Fruit fly (Drosophila melanogaster) whole organism, embryonic: ENCODE data around the gene CG6659.
A peak's percentile ranks its signal among the peaks of the same experiment; 100 is the strongest.

Experiments
- Abd-B ChIP-seq: fragments of 200-800 bp; sonication (Bioruptor generic); optimal IDR thresholded peaks from 2 replicates; lab custom pipeline; 2018; ENCODE audit warnings: missing biosample characterization, mild to moderate bottlenecking, missing genetic modification characterization, moderate library complexity
- Adf1 ChIP-seq: fragments of 200-800 bp; sonication (Bioruptor generic); IDR thresholded peaks from 2 replicates; pipeline ENCODE4 v1.3.6; 2022; ENCODE audit warnings: missing biosample characterization, missing genetic modification characterization
- Atf3 ChIP-seq: fragments of 200-800 bp; sonication (Bioruptor generic); optimal IDR thresholded peaks from 3 replicates; lab custom pipeline; 2016; ENCODE audit warnings: missing biosample characterization, missing genetic modification characterization
- B-H1 ChIP-seq: fragments of 200-800 bp; sonication (Bioruptor generic); IDR thresholded peaks from 3 replicates; pipeline ENCODE4 v1.3.6; 2022; ENCODE audit warnings: missing biosample characterization, missing genetic modification characterization
- CG10267 ChIP-seq: fragments of 200-800 bp; sonication (Bioruptor generic); optimal IDR thresholded peaks from 2 replicates; lab custom pipeline; 2018; ENCODE audit warnings: missing biosample characterization, mild to moderate bottlenecking, missing genetic modification characterization, moderate library complexity
- CG10321 ChIP-seq: fragments of 200-800 bp; sonication (Bioruptor generic); IDR thresholded peaks from 2 replicates; pipeline ENCODE4 v1.3.6; 2022; ENCODE audit warnings: missing biosample characterization, missing genetic modification characterization
- CG10654 ChIP-seq: fragments of 200-800 bp; sonication (Bioruptor generic); optimal IDR thresholded peaks from 2 replicates; lab custom pipeline; 2016; ENCODE audit warnings: missing biosample characterization, missing genetic modification characterization
- CG11504 ChIP-seq: fragments of 200-800 bp; sonication (Bioruptor generic); optimal IDR thresholded peaks from 3 replicates; lab custom pipeline; 2019; ENCODE audit warnings: missing biosample characterization, mild to moderate bottlenecking, missing genetic modification characterization, moderate library complexity
- CG12659 ChIP-seq: fragments of 200-800 bp; sonication (Bioruptor generic); optimal IDR thresholded peaks from 3 replicates; lab custom pipeline; 2017; ENCODE audit warnings: mild to moderate bottlenecking, missing biosample characterization, missing genetic modification reagents, missing genetic modification characterization
- CG13296 ChIP-seq: fragments of 200-800 bp; sonication (Bioruptor generic); optimal IDR thresholded peaks from 3 replicates; lab custom pipeline; 2018; ENCODE audit warnings: missing biosample characterization, mild to moderate bottlenecking, missing genetic modification characterization
- CG17328 ChIP-seq: fragments of 200-800 bp; sonication (Bioruptor generic); IDR thresholded peaks from 2 replicates; pipeline ENCODE4 v1.3.6; 2022; ENCODE audit warnings: missing biosample characterization, missing genetic modification characterization
- CG17361 ChIP-seq: fragments of 200-800 bp; sonication (Bioruptor generic); IDR thresholded peaks from 3 replicates; pipeline ENCODE4 v1.3.6; 2022; ENCODE audit warnings: missing biosample characterization, missing genetic modification characterization
- CG18764 ChIP-seq: fragments of 200-800 bp; sonication (Bioruptor generic); optimal IDR thresholded peaks from 3 replicates; lab custom pipeline; 2016; ENCODE audit warnings: missing biosample characterization, missing genetic modification characterization
- CG34376 ChIP-seq: fragments of 200-800 bp; sonication (Bioruptor generic); optimal IDR thresholded peaks from 2 replicates; lab custom pipeline; 2018; ENCODE audit warnings: missing biosample characterization, mild to moderate bottlenecking, missing genetic modification characterization
- CG4404 ChIP-seq: fragments of 200-800 bp; sonication (Bioruptor generic); IDR thresholded peaks from 2 replicates; pipeline ENCODE4 v1.3.6; 2022; ENCODE audit warnings: missing biosample characterization, missing genetic modification characterization
- CG6683 ChIP-seq: fragments of 200-800 bp; sonication (Bioruptor generic); optimal IDR thresholded peaks from 2 replicates; lab custom pipeline; 2017; ENCODE audit warnings: missing biosample characterization, mild to moderate bottlenecking, missing genetic modification characterization, missing genetic modification reagents
- CG6813 ChIP-seq: fragments of 200-800 bp; sonication (Bioruptor generic); optimal IDR thresholded peaks from 2 replicates; lab custom pipeline; 2017; ENCODE audit warnings: missing biosample characterization, missing genetic modification characterization, mild to moderate bottlenecking, moderate library complexity, missing genetic modification reagents
- CG6854 ChIP-seq: fragments of 200-800 bp; sonication (Bioruptor generic); optimal IDR thresholded peaks from 3 replicates; lab custom pipeline; 2017; ENCODE audit warnings: missing biosample characterization, mild to moderate bottlenecking, missing genetic modification characterization
- CG7745 ChIP-seq: fragments of 200-800 bp; sonication (Bioruptor generic); optimal IDR thresholded peaks from 2 replicates; lab custom pipeline; 2018; ENCODE audit warnings: missing biosample characterization, mild to moderate bottlenecking, missing genetic modification characterization, moderate library complexity
- CG7987 ChIP-seq: fragments of 200-800 bp; sonication (Bioruptor generic); optimal IDR thresholded peaks from 2 replicates; lab custom pipeline; 2018; ENCODE audit warnings: missing biosample characterization, mild to moderate bottlenecking, missing genetic modification characterization, moderate library complexity
- CG8089 ChIP-seq: fragments of 200-800 bp; sonication (Bioruptor generic); optimal IDR thresholded peaks from 3 replicates; lab custom pipeline; 2016; ENCODE audit warnings: missing biosample characterization, missing genetic modification characterization
- CG8944 ChIP-seq: fragments of 200-800 bp; sonication (Bioruptor generic); optimal IDR thresholded peaks from 3 replicates; lab custom pipeline; 2016; ENCODE audit warnings: missing biosample characterization, missing genetic modification characterization
- CG9817 ChIP-seq: fragments of 200-800 bp; sonication (Bioruptor generic); optimal IDR thresholded peaks from 2 replicates; lab custom pipeline; 2018; ENCODE audit warnings: missing biosample characterization, mild to moderate bottlenecking, missing genetic modification characterization, moderate library complexity
- CkIIα-i1 ChIP-seq: fragments of 200-800 bp; sonication (Bioruptor generic); IDR thresholded peaks from 2 replicates; pipeline ENCODE4 v1.3.6; 2022; ENCODE audit warnings: missing biosample characterization, missing genetic modification characterization
- Fer3 ChIP-seq: fragments of 200-800 bp; sonication (Bioruptor generic); optimal IDR thresholded peaks from 2 replicates; lab custom pipeline; 2018; ENCODE audit warnings: missing biosample characterization, mild to moderate bottlenecking, missing genetic modification characterization, moderate library complexity
- H2.0 ChIP-seq: fragments of 200-800 bp; sonication (Bioruptor generic); IDR thresholded peaks from 2 replicates; pipeline ENCODE4 v1.3.6; 2022; ENCODE audit warnings: missing biosample characterization, missing genetic modification characterization
- HLH54F ChIP-seq: fragments of 200-800 bp; sonication (Bioruptor generic); optimal IDR thresholded peaks from 3 replicates; lab custom pipeline; 2016; ENCODE audit warnings: missing biosample characterization, missing genetic modification characterization
- Optix ChIP-seq: fragments of 200-800 bp; sonication (Bioruptor generic); IDR thresholded peaks from 3 replicates; pipeline ENCODE4 v1.3.6; 2022; ENCODE audit warnings: missing biosample characterization, missing genetic modification characterization
- Side ChIP-seq: fragments of 200-800 bp; sonication (Bioruptor generic); optimal IDR thresholded peaks from 2 replicates; lab custom pipeline; 2016; ENCODE audit warnings: missing biosample characterization, missing genetic modification characterization
- Xbp1 ChIP-seq: fragments of 200-800 bp; sonication (Bioruptor generic); optimal IDR thresholded peaks from 3 replicates; lab custom pipeline; 2016; ENCODE audit warnings: missing biosample characterization, mild to moderate bottlenecking, missing genetic modification characterization
- ac ChIP-seq: fragments of 200-800 bp; sonication (Bioruptor generic); optimal IDR thresholded peaks from 3 replicates; lab custom pipeline; 2017; ENCODE audit warnings: missing biosample characterization, mild to moderate bottlenecking, missing genetic modification characterization
- aop ChIP-seq: fragments of 200-800 bp; sonication (Bioruptor generic); IDR thresholded peaks from 2 replicates; pipeline ENCODE4 v1.3.6; 2022; ENCODE audit warnings: missing biosample characterization, missing genetic modification characterization
- cato ChIP-seq: fragments of 200-800 bp; sonication (Bioruptor generic); optimal IDR thresholded peaks from 2 replicates; lab custom pipeline; 2016; ENCODE audit warnings: missing biosample characterization, missing genetic modification characterization, borderline replicate concordance
- caup ChIP-seq: fragments of 200-800 bp; sonication (Bioruptor generic); optimal IDR thresholded peaks from 3 replicates; lab custom pipeline; 2017; ENCODE audit warnings: missing biosample characterization, mild to moderate bottlenecking, missing genetic modification characterization, moderate library complexity; ENCODE audit not compliant: severe bottlenecking
- emc ChIP-seq: fragments of 200-800 bp; sonication (Bioruptor generic); optimal IDR thresholded peaks from 2 replicates; lab custom pipeline; 2016; ENCODE audit warnings: missing biosample characterization, missing genetic modification characterization
- ems ChIP-seq: fragments of 200-800 bp; sonication (Bioruptor generic); optimal IDR thresholded peaks from 3 replicates; lab custom pipeline; 2016; ENCODE audit warnings: missing biosample characterization, missing genetic modification characterization
- ewg ChIP-seq: fragments of 200-800 bp; sonication (Bioruptor generic); optimal IDR thresholded peaks from 3 replicates; lab custom pipeline; 2017; ENCODE audit warnings: mild to moderate bottlenecking, missing biosample characterization, missing genetic modification reagents, missing genetic modification characterization
- ftz-f1 ChIP-seq: fragments of 200-800 bp; sonication (Bioruptor generic); optimal IDR thresholded peaks from 2 replicates; lab custom pipeline; 2016; ENCODE audit warnings: missing biosample characterization, missing genetic modification characterization
- gfzf ChIP-seq: fragments of 200-800 bp; sonication (Bioruptor generic); optimal IDR thresholded peaks from 2 replicates; lab custom pipeline; 2016; ENCODE audit warnings: missing biosample characterization, mild to moderate bottlenecking, missing genetic modification characterization, moderate library complexity
- grau ChIP-seq: fragments of 200-800 bp; optimal IDR thresholded peaks from 3 replicates; lab custom pipeline; 2019; ENCODE audit warnings: missing biosample characterization, mild to moderate bottlenecking, missing genetic modification characterization, moderate library complexity
- gro ChIP-seq: fragments of 200-800 bp; sonication (Bioruptor generic); optimal IDR thresholded peaks from 2 replicates; lab custom pipeline; 2016; ENCODE audit warnings: missing biosample characterization, missing genetic modification characterization
- hb ChIP-seq: fragments of 200-800 bp; sonication (Bioruptor generic); IDR thresholded peaks from 3 replicates; pipeline ENCODE4 v1.3.6; 2022; ENCODE audit warnings: missing biosample characterization, missing genetic modification characterization; ENCODE audit not compliant: partially characterized antibody
- hth ChIP-seq: fragments of >200 bp; optimal IDR thresholded peaks from 2 replicates; lab custom pipeline; 2017; ENCODE audit warnings: inconsistent platforms
- ind ChIP-seq: fragments of 200-800 bp; sonication (Bioruptor generic); optimal IDR thresholded peaks from 3 replicates; lab custom pipeline; 2016; ENCODE audit warnings: missing biosample characterization, missing genetic modification characterization
- luna ChIP-seq: fragments of 200-800 bp; sonication (Bioruptor generic); optimal IDR thresholded peaks from 2 replicates; lab custom pipeline; 2016; ENCODE audit warnings: missing biosample characterization, missing genetic modification characterization
- mirr ChIP-seq: fragments of 200-800 bp; sonication (Bioruptor generic); optimal IDR thresholded peaks from 3 replicates; lab custom pipeline; 2018; ENCODE audit warnings: missing biosample characterization, mild to moderate bottlenecking, missing genetic modification characterization
- psq ChIP-seq: fragments of 200-800 bp; sonication (Bioruptor generic); optimal IDR thresholded peaks from 2 replicates; lab custom pipeline; 2017; ENCODE audit warnings: missing biosample characterization, missing genetic modification characterization
- run ChIP-seq: fragments of 200-800 bp; sonication (Bioruptor generic); optimal IDR thresholded peaks from 3 replicates; lab custom pipeline; 2018; ENCODE audit warnings: missing biosample characterization, mild to moderate bottlenecking, missing genetic modification characterization
- seq ChIP-seq: fragments of 200-800 bp; sonication (Bioruptor generic); IDR thresholded peaks from 2 replicates; pipeline ENCODE4 v1.3.6; 2022; ENCODE audit warnings: missing biosample characterization, missing genetic modification characterization
- so ChIP-seq: fragments of 200-800 bp; sonication (Bioruptor generic); IDR thresholded peaks from 3 replicates; pipeline ENCODE4 v1.3.6; 2022; ENCODE audit warnings: missing biosample characterization, missing genetic modification characterization
- ssp ChIP-seq: fragments of 200-800 bp; sonication (Bioruptor generic); IDR thresholded peaks from 2 replicates; pipeline ENCODE4 v1.3.6; 2022; ENCODE audit warnings: missing biosample characterization, missing genetic modification characterization
- trem ChIP-seq: fragments of 200-800 bp; optimal IDR thresholded peaks from 3 replicates; lab custom pipeline; 2019; ENCODE audit warnings: missing biosample characterization, mild to moderate bottlenecking, missing genetic modification characterization, moderate library complexity

CG6659 gene

DNA sequence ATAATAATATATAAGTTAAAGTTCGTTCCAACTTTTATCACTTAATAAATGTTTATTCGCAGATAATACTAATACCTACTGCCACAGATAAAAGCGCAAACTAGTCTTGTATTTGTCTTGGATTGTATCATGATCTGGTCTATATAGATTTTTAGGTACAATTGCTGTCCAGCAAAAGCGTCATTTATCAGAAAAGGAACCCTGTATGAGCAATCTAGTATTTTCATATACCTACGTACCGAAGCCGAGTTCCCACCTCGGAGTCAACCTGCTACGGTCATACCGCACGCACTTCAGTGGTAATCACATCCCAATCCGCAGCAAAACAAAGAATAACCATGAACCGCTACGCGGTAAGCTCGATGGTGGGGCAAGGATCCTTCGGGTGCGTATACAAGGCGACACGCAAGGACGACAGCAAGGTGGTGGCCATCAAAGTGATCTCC lies 439 bp upstream of the CG6659 start, which contains the start of gene fu (continued):
- TF ChIP-seq Abd-B (GFP tag; lab: Kevin White, UChicago) = no peak
- TF ChIP-seq CG7987 = no peak
- TF ChIP-seq CG8944 = no peak
- no peak for TF ChIP-seq CG6854
- TF ChIP-seq cato (GFP tag; lab: Kevin White, UChicago) = no peak
- no peak for TF ChIP-seq hb (GFP tag; lab: Robert Waterston, UW)
- peak; percentile 10 for TF ChIP-seq CG13296 (GFP tag; lab: Kevin White, UChicago)
- TF ChIP-seq CG10267 (tag; lab: Kevin White, UChicago) = peak; percentile 47
- TF ChIP-seq trem (tag; lab: Kevin White, UChicago) = peak; percentile 25
- no peak for TF ChIP-seq CG10654 (GFP tag; lab: Kevin White, UChicago)
- no peak for TF ChIP-seq CG8089 (GFP tag; lab: Kevin White, UChicago)
- no peak for TF ChIP-seq CG10321 (GFP tag; lab: Robert Waterston, UW)
- peak; percentile 44 for TF ChIP-seq CG12659
- no peak for TF ChIP-seq ssp (GFP tag; lab: Robert Waterston, UW)
- TF ChIP-seq caup (GFP tag; lab: Kevin White, UChicago) = peak; percentile 37
- TF ChIP-seq mirr = no peak
- TF ChIP-seq aop (GFP tag; lab: Robert Waterston, UW) = no peak
- TF ChIP-seq run (tag; lab: Kevin White, UChicago) = no peak
- no peak for TF ChIP-seq Xbp1 (GFP tag; lab: Kevin White, UChicago)
- no peak for TF ChIP-seq CG9817
- TF ChIP-seq gfzf (GFP tag; lab: Kevin White, UChicago) = peak; percentile 60
- no peak for TF ChIP-seq luna (GFP tag; lab: Kevin White, UChicago)
- TF ChIP-seq Optix = no peak
- TF ChIP-seq emc (GFP tag; lab: Kevin White, UChicago) = no peak
- TF ChIP-seq so (GFP tag; lab: Robert Waterston, UW) = no peak
- TF ChIP-seq B-H1 (GFP tag; lab: Robert Waterston, UW) = no peak
- TF ChIP-seq CG4404 (GFP tag; lab: Robert Waterston, UW) = no peak
- TF ChIP-seq ewg (GFP tag; lab: Kevin White, UChicago) = no peak
- TF ChIP-seq psq (GFP tag; lab: Kevin White, UChicago) = no peak
- TF ChIP-seq ftz-f1 = no peak
- TF ChIP-seq Adf1 (GFP tag; lab: Robert Waterston, UW) = no peak
- no peak for TF ChIP-seq CG18764 (GFP tag; lab: Kevin White, UChicago)
- no peak for TF ChIP-seq CG34376
- no peak for TF ChIP-seq Side
- peak; percentile 50 for TF ChIP-seq CG11504
- no peak for TF ChIP-seq ac
- no peak for TF ChIP-seq CG6813 (GFP tag; lab: Kevin White, UChicago)
- peak; percentile 65; the same call in 2 of the 3 replicates for TF ChIP-seq CG17361 (GFP tag; lab: Robert Waterston, UW)
- no peak for TF ChIP-seq CG7745 (tag; lab: Kevin White, UChicago)
- TF ChIP-seq ems = no peak
- no peak for TF ChIP-seq gro (GFP tag; lab: Kevin White, UChicago)
- no peak for TF ChIP-seq Fer3 (tag; lab: Kevin White, UChicago)
- no peak for TF ChIP-seq CG6683 (GFP tag; lab: Kevin White, UChicago)
- TF ChIP-seq CG17328 = no peak
- peak; percentile 13 for TF ChIP-seq ind (GFP tag; lab: Kevin White, UChicago)
- no peak for TF ChIP-seq Atf3
- TF ChIP-seq H2.0 (GFP tag; lab: Robert Waterston, UW) = no peak
- TF ChIP-seq seq (GFP tag; lab: Robert Waterston, UW) = no peak
- no peak for TF ChIP-seq CkIIα-i1 (GFP tag; lab: Robert Waterston, UW)
- TF ChIP-seq hth (lab: Kevin White, UChicago) = no peak
- TF ChIP-seq grau (tag; lab: Kevin White, UChicago) = peak; percentile 45
- TF ChIP-seq HLH54F (GFP tag; lab: Kevin White, UChicago) = no peak
